Fruit fly (Drosophila melanogaster): ENCODE measurements around the gene CG8064.
A peak's percentile ranks its signal among the peaks of the same experiment; 100 is the strongest.

Gene CG8064

DNA sequence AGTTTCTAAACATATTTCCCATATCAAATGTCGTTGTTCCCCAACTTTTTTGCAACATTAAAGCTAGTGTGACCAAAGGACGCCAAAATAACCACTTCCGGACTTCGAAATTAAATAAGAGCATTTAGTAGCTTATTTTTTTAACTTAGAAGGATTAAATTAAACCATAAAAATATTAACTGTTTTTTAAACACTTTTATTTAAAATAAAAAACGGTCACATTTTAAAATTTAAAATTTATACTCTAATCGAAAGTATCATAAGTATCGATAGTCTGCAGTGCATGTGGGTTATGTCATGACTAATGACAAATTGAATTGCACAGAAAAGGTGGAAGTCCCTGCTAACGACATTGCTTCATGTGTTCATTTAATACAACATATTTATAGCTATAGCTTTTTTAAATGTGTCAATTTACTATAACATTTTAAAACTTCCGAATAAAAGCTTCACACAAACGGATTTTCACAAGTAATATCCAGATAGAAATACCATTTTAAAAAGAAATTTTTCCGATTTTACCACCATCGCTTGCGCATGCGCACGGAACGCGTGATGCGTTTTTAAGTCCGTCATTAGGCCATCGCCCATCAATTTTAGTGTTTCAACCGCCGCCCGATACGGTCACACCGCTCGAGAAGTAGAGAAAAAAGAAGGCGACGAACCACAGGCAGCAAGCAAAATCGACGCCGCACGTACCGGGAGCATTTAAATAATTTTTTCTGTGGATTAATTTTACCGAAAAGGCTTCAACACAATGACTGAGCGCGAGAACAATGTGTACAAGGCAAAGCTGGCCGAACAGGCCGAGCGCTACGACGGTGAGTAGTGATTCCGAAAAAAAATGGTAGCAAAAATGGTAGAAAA lies 41.1 kb upstream of the CG8064 start, which contains the start of the genes CG7156 and 14-3-3epsilon (continued):
- TF ChIP-seq HHEX (GFP tag; optimal IDR thresholded peaks at IDR 0.05), result peak; percentile 19
- TF ChIP-seq vnd (GFP tag; IDR thresholded peaks at IDR 0.05; ENCODE audit: partially characterized antibody), result no peak
- TF ChIP-seq pho (GFP tag; optimal IDR thresholded peaks at IDR 0.05), result peak; percentile 13
- TF ChIP-seq CG4360 (GFP tag; IDR thresholded peaks at IDR 0.05), result 0 out of 2 replicates have a peak, but pooled peaks have one; percentile 24
- TF ChIP-seq CG14965 (GFP tag; optimal IDR thresholded peaks at IDR 0.05; ENCODE audit: borderline replicate concordance), result no peak
- TF ChIP-seq chm (GFP tag; IDR thresholded peaks at IDR 0.05), result peak; percentile 77
- peak; percentile 12 for TF ChIP-seq stwl (tag; optimal IDR thresholded peaks at IDR 0.05)
- TF ChIP-seq fru (optimal IDR thresholded peaks at IDR 0.05), result no peak
- TF ChIP-seq CG8478 (optimal IDR thresholded peaks at IDR 0.05), result peak; percentile 91
- TF ChIP-seq Fer3 (tag; optimal IDR thresholded peaks at IDR 0.05), result peak; percentile 51
- TF ChIP-seq pita (GFP tag; optimal IDR thresholded peaks at IDR 0.05), result peak; percentile 91
- TF ChIP-seq Scr (GFP tag; IDR thresholded peaks at IDR 0.05; ENCODE audit: partially characterized antibody), result peak; percentile 74
- peak; percentile 24 for TF ChIP-seq CG4424 (GFP tag; optimal IDR thresholded peaks at IDR 0.05)
- TF ChIP-seq CG18764 (GFP tag; optimal IDR thresholded peaks at IDR 0.05), result peak; percentile 37
- peak; percentile 2 for TF ChIP-seq Antp (GFP tag; optimal IDR thresholded peaks at IDR 0.05)
- no peak for TF ChIP-seq Meics (GFP tag; optimal IDR thresholded peaks at IDR 0.05)
- TF ChIP-seq CG1233 (GFP tag; optimal IDR thresholded peaks at IDR 0.05), result peak; percentile 15
- TF ChIP-seq Pdp1 (GFP tag; optimal IDR thresholded peaks at IDR 0.05), result peak in 1 of 2 experiments; percentile 64
- peak; percentile 55 for TF ChIP-seq inv (GFP tag; IDR thresholded peaks at IDR 0.05; ENCODE audit: partially characterized antibody)
- TF ChIP-seq nerfin-1 (tag; optimal IDR thresholded peaks at IDR 0.05), result peak; percentile 7
- TF ChIP-seq CG16813 (GFP tag; IDR thresholded peaks at IDR 0.05; ENCODE audit: partially characterized antibody), result peak; percentile 70
- peak; percentile 59 for TF ChIP-seq Myb (GFP tag; optimal IDR thresholded peaks at IDR 0.05)
- TF ChIP-seq sens (GFP tag), result peak; percentile 91
- peak; percentile 48 for TF ChIP-seq CG15514 (GFP tag; optimal IDR thresholded peaks at IDR 0.05)
- peak; percentile 8 for TF ChIP-seq Oli (tag; optimal IDR thresholded peaks at IDR 0.05)
- TF ChIP-seq CG7928 (GFP tag; optimal IDR thresholded peaks at IDR 0.05), result no peak
- TF ChIP-seq CG32532 (GFP tag; IDR thresholded peaks at IDR 0.05), result peak; percentile 57; the same call in 1 of the 2 replicates
- TF ChIP-seq CG2202 (tag; optimal IDR thresholded peaks at IDR 0.05), result peak; percentile 20
- TF ChIP-seq Mes4 (GFP tag; optimal IDR thresholded peaks at IDR 0.05), result peak; percentile 14
- peak; percentile 77 for TF ChIP-seq Jarid2 (GFP tag; optimal IDR thresholded peaks at IDR 0.05)
- TF ChIP-seq cas (GFP tag; IDR thresholded peaks at IDR 0.05), result no peak
- TF ChIP-seq Chrac-16 (GFP tag; optimal IDR thresholded peaks at IDR 0.05), result peak; percentile 49
- peak; percentile 44 for TF ChIP-seq Fer1 (GFP tag; optimal IDR thresholded peaks at IDR 0.05)
- TF ChIP-seq CG10462 (GFP tag; optimal IDR thresholded peaks at IDR 0.05), result peak; percentile 11
- TF ChIP-seq CG15601 (tag; optimal IDR thresholded peaks at IDR 0.05), result peak; percentile 71
- TF ChIP-seq Eip74EF (GFP tag; optimal IDR thresholded peaks at IDR 0.05), result peak in 1 of 2 experiments; percentile 22
- TF ChIP-seq maf-S (GFP tag; optimal IDR thresholded peaks at IDR 0.05), result no peak
- peak; percentile 81 for TF ChIP-seq vvl (GFP tag; IDR thresholded peaks at IDR 0.05)
- TF ChIP-seq CG34224 (GFP tag; IDR thresholded peaks at IDR 0.05; ENCODE audit: partially characterized antibody), result peak; percentile 18; the same call in 1 of the 3 replicates
- TF ChIP-seq onecut (GFP tag; IDR thresholded peaks at IDR 0.05), result peak; percentile 25; the same call in 1 of the 2 replicates
- peak; percentile 45 for TF ChIP-seq grau (tag; optimal IDR thresholded peaks at IDR 0.05)
- TF ChIP-seq slou (GFP tag; optimal IDR thresholded peaks at IDR 0.05), result peak; percentile 16
- TF ChIP-seq CG11504 (tag; optimal IDR thresholded peaks at IDR 0.05), result peak; percentile 88
- TF ChIP-seq chif (GFP tag; optimal IDR thresholded peaks at IDR 0.05), result peak in 1 of 2 experiments; percentile 30
- TF ChIP-seq HLH4C (GFP tag; IDR thresholded peaks at IDR 0.05; ENCODE audit: partially characterized antibody), result no peak
- TF ChIP-seq pfk (GFP tag; optimal IDR thresholded peaks at IDR 0.05), result peak; percentile 7
- TF ChIP-seq CG15073 (GFP tag; optimal IDR thresholded peaks at IDR 0.05), result no peak
- TF ChIP-seq so (GFP tag; IDR thresholded peaks at IDR 0.05), result peak; percentile 55; the same call in 2 of the 3 replicates

Measured in whole organism, embryonic.